Fruit fly (Drosophila melanogaster): ENCODE data around the gene nAChRalpha7.

nAChRalpha7 gene

dm6 chrX:19314283-19315178, 33.7 kb downstream of the nAChRalpha7 start:
- no peak for TF ChIP-seq CG17801 (GFP tag; optimal IDR thresholded peaks at IDR 0.05; ENCODE audit: partially characterized antibody)

DNA sequence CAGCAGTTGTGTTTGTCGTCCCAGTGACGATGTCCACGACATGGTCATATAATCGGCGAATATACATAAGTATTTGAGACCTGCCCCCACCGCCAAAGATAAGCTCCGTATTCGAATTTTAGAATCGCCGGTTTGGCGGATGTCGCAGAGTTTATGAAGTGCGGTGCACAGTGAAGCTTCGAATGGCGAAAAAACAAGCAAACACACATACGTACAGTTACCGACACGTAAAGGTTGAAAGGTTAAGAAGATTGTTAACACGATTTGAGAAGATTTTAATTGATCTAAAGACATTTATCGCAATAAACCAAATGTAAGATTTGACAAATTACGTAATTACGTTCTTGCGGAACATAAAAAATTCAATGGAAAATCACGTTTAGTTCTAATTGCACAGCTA, 38.6 kb downstream of the nAChRalpha7 start:
- no peak for TF ChIP-seq CG17801 (GFP tag; optimal IDR thresholded peaks at IDR 0.05; ENCODE audit: partially characterized antibody)

dm6 chrX:19307810-19308456, 40.3 kb downstream of the nAChRalpha7 start, which contains the start of gene CG8051:
Gene CG8051 (minus strand): TSS chrX:19307925.
- no peak for TF ChIP-seq CG17801 (GFP tag; optimal IDR thresholded peaks at IDR 0.05; ENCODE audit: partially characterized antibody)

dm6 chrX:19306531-19306930, 41.7 kb downstream of the nAChRalpha7 start:
- TF ChIP-seq CG17801 (GFP tag; optimal IDR thresholded peaks at IDR 0.05; ENCODE audit: partially characterized antibody), result peak; percentile 9

DNA sequence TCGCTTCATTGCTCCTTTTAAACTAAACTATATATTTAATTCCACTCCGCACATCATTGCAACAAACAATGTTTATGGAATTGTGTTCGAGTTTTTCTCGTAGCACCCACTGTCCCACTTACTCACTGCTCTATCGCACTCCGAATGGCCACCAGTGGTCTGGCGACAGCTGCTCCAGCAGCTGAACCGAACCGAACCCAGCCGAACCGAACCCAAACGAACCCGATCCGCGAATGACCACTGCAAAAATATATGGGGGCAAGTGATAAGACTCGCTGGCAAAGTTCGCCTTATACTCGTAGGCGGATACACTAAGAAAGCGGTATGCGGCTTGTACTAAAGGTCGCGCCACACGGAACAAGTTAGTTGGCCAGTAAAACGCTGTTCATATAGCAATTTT, 43.1 kb downstream of the nAChRalpha7 start:
- no peak for TF ChIP-seq CG17801 (GFP tag; optimal IDR thresholded peaks at IDR 0.05; ENCODE audit: partially characterized antibody)

dm6 chrX:19299367-19299766, 48.9 kb downstream of the nAChRalpha7 start:
- TF ChIP-seq CG17801 (GFP tag; optimal IDR thresholded peaks at IDR 0.05; ENCODE audit: partially characterized antibody), result no peak

DNA sequence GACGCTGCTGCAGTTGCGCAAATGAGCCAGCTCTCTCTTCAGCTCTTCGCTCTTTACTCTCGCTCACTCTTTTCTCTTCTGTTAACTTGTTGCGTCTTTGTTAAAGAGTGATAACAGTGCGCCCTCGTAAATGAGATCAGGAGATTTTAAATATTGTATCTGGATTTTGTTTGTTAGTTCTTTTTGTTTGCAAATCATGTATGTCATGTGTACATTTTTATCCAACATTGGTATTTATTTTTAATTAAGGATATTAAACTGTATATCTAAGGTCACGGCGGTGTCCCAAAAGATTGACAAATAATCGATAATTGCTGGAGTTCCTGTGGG, 49.5 kb downstream of the nAChRalpha7 start:
- TF ChIP-seq CG17801 (GFP tag; optimal IDR thresholded peaks at IDR 0.05; ENCODE audit: partially characterized antibody), result peak; percentile 55

DNA sequence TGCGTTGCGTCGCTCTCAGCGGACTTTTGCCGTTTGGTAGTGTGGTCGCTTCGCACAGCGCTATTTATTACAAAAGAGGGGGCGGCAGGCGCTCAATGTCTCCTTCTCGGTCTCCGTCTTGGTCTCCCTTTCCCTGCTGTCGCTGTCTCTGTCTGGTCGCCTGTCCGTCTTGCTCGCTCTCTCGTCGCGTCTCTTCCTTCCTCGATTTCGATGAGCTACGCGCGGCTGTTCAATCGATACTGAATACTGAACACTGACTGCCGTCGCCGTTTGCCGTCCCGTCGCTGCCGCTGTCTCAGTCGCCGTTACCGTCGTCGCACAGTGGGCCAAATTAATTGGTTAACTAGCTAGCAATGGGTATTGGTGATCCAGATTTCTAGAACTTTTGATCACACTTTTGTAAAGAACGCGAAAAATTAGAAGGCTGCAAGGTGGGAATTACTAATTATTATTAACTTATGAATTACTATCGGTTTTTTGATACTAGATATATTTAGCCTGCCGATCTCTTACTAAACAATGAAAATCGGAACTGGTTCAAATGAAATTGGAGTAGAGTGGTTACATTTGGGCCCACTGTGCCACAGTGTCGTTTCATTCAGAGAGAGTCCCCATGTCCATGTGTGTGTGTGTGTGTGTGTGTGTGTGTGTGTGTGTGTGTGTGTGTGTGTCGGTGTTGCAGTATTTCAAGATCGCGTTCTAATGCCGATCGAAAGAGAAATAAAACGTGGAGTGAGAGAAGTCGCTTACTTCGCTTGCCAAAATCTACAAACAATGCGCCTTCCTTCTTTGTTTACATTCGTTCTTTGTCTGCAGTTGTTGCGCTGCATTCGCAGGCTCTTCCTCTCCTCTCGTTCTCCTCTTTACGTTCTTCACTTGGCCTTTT, 50.1 kb downstream of the nAChRalpha7 start, which contains the start of gene CG8034:
Gene CG8034 (minus strand): TSS at position 264 of the 886 bp plus-strand sequence.
- peak; percentile 97 for TF ChIP-seq CG17801 (GFP tag; optimal IDR thresholded peaks at IDR 0.05; ENCODE audit: partially characterized antibody)

DNA sequence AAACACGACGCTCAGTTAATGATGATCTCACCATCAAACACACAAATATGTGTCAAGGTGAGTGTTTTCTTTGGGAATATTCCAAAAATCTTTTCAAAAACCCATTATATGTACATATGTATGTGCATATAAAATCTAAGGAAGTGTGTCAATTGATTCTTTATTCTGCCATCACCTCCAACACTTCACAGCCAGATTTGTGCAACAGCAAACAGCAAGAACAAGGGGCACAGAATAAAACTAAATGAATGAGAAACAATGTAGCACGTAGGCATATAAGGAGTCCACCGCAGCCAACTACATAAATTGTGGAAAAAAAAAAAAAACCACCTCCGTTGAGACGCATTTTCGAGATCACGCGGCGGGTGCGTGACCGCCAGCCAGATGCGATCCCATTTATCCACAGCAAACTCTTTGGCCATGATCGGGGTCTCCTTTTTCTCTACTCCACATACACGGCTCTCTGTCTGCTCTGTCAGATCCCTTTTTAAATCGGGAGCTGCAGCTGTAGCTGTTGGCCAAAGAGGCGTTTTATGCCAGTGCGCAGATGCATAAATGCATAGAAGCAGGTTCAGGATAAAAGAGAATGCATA, 52.3 kb downstream of the nAChRalpha7 start:
- no peak for TF ChIP-seq CG17801 (GFP tag; optimal IDR thresholded peaks at IDR 0.05; ENCODE audit: partially characterized antibody)

- no peak for TF ChIP-seq CG17801 (GFP tag; optimal IDR thresholded peaks at IDR 0.05; ENCODE audit: partially characterized antibody)
These were observed 53.3 kb downstream of the nAChRalpha7 start for dm6 chrX:19294953-19295352.

- TF ChIP-seq CG17801 (GFP tag; optimal IDR thresholded peaks at IDR 0.05; ENCODE audit: partially characterized antibody), result no peak
These were observed 54.2 kb downstream of the nAChRalpha7 start for dm6 chrX:19294030-19294429.

DNA sequence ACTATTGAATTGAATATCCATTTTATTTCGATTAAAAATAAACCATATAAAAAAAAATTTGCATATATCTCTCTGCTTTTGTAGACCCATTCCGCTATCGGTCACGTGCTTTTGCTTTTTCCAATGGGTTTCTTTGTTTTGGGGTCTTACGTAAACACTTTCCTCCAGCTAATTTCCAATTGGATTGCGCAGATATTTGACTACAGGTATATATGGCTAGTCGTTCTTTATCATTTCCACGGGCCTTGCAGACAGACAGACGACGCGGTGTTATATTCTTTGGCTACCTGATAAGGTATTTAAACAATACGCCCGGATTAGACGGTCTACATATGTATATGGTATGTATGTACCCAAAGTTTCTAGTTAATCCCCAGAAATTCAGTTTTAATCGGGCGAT, 54.9 kb downstream of the nAChRalpha7 start:
- no peak for TF ChIP-seq CG17801 (GFP tag; optimal IDR thresholded peaks at IDR 0.05; ENCODE audit: partially characterized antibody)

dm6 chrX:19291780-19292605, 56.3 kb downstream of the nAChRalpha7 start:
- no peak for TF ChIP-seq CG17801 (GFP tag; optimal IDR thresholded peaks at IDR 0.05; ENCODE audit: partially characterized antibody)

All from ovary, adult (tissue).